Worm (Caenorhabditis elegans) whole organism, L1 larva: ENCODE measurements around the gene clec-168.

ENCODE experiments used
- C04F5.9 ChIP-seq: sonication (generic microtip); optimal IDR thresholded peaks from 2 replicates; lab custom pipeline; 2016; ENCODE audit warnings: missing genetic modification characterization, missing compliant biosample characterization
- F16B12.6 ChIP-seq: fragments of 150-350 bp; optimal IDR thresholded peaks from 2 replicates; lab custom pipeline; 2014; ENCODE audit warnings: missing biosample characterization, missing genetic modification characterization
- Y116A8C.19 ChIP-seq: sonication (generic microtip); optimal IDR thresholded peaks from 2 replicates; lab custom pipeline; 2016; ENCODE audit warnings: missing compliant biosample characterization, missing genetic modification characterization, borderline replicate concordance
- aly-2 ChIP-seq: fragments of 150-350 bp; optimal IDR thresholded peaks from 2 replicates; lab custom pipeline; 2014; ENCODE audit warnings: missing biosample characterization, missing genetic modification characterization
- ceh-82 ChIP-seq, 3 experiments: fragments of 150-350 bp in 1 of 3; sonication (generic microtip) in 2 of 3; optimal IDR thresholded peaks; 2 replicates each; lab custom pipeline; 2014 to 2017; ENCODE audit warnings: missing biosample characterization in 3 of 3, missing genetic modification characterization in 3 of 3
- dpl-1 ChIP-seq, 3 experiments: fragments of 150-350 bp in 2 of 3; sonication (generic microtip) in 1 of 3; optimal IDR thresholded peaks; 2 replicates each; lab custom pipeline; 2014 to 2017; ENCODE audit warnings: missing biosample characterization in 3 of 3, missing genetic modification characterization in 3 of 3, missing genetic modification reagents in 3 of 3
- dsc-1 ChIP-seq: sonication (generic microtip); optimal IDR thresholded peaks from 2 replicates; lab custom pipeline; 2016; ENCODE audit warnings: mild to moderate bottlenecking, missing genetic modification characterization, missing compliant biosample characterization
- efl-1 ChIP-seq, 4 experiments: fragments of 150-350 bp; optimal IDR thresholded peaks in 3 of 4; peaks in 1 of 4; 1 replicate in 1 of 4; 2 replicates in 3 of 4; lab custom pipeline; 2014; ENCODE audit warnings: missing biosample characterization in 2 of 4, missing genetic modification characterization in 2 of 4, missing genetic modification reagents in 2 of 4
- egl-13 ChIP-seq: sonication (generic microtip); optimal IDR thresholded peaks from 2 replicates; lab custom pipeline; 2016; ENCODE audit warnings: missing genotype, missing genetic modification reagents, missing genetic modification characterization, missing compliant biosample characterization
- elt-2 ChIP-seq: sonication (generic microtip); optimal IDR thresholded peaks from 2 replicates; lab custom pipeline; 2016; ENCODE audit warnings: missing genetic modification characterization, mild to moderate bottlenecking, inconsistent platforms, missing compliant biosample characterization, missing genetic modification reagents
- fkh-4 ChIP-seq: sonication (generic microtip); optimal IDR thresholded peaks from 2 replicates; lab custom pipeline; 2016; ENCODE audit warnings: missing compliant biosample characterization, missing genetic modification characterization, borderline replicate concordance
- fkh-8 ChIP-seq: sonication (generic microtip); optimal IDR thresholded peaks from 2 replicates; lab custom pipeline; 2016; ENCODE audit warnings: mild to moderate bottlenecking, missing genetic modification characterization, missing compliant biosample characterization
- hlh-17 ChIP-seq: fragments of 200-800 bp; sonication (Bioruptor generic); optimal IDR thresholded peaks from 2 replicates; lab custom pipeline; 2018; ENCODE audit warnings: missing genetic modification characterization, mild to moderate bottlenecking, missing compliant biosample characterization, moderate library complexity, borderline replicate concordance
- hlh-4 ChIP-seq: sonication (generic microtip); optimal IDR thresholded peaks from 2 replicates; lab custom pipeline; 2016; ENCODE audit warnings: mild to moderate bottlenecking, missing genetic modification characterization, missing compliant biosample characterization
- irx-1 ChIP-seq: sonication (generic microtip); optimal IDR thresholded peaks from 2 replicates; lab custom pipeline; 2016; ENCODE audit warnings: missing genetic modification characterization, missing compliant biosample characterization
- jun-1 ChIP-seq: fragments of 150-350 bp; optimal IDR thresholded peaks from 2 replicates; lab custom pipeline; 2014; ENCODE audit warnings: missing biosample characterization, missing genetic modification reagents, missing genetic modification characterization
- lin-13 ChIP-seq: fragments of 150-350 bp; optimal IDR thresholded peaks from 2 replicates; lab custom pipeline; 2014; ENCODE audit warnings: missing biosample characterization, missing genetic modification reagents, missing genetic modification characterization
- lin-14 ChIP-seq: fragments of 200-800 bp; sonication (Bioruptor generic); optimal IDR thresholded peaks from 2 replicates; lab custom pipeline; 2018; ENCODE audit warnings: mild to moderate bottlenecking, missing genetic modification characterization, moderate library complexity, missing compliant biosample characterization
- lin-35 ChIP-seq, 2 experiments: fragments of 150-350 bp; optimal IDR thresholded peaks; 2 replicates each; lab custom pipeline; 2014; ENCODE audit warnings: missing biosample characterization in 2 of 2, missing genetic modification characterization in 2 of 2, missing genetic modification reagents in 2 of 2
- lin-39 ChIP-seq: fragments of 150-350 bp; optimal IDR thresholded peaks from 2 replicates; lab custom pipeline; 2014; ENCODE audit warnings: missing biosample characterization, missing genetic modification reagents, missing genetic modification characterization
- lsy-2 ChIP-seq, 2 experiments: fragments of 150-350 bp; optimal IDR thresholded peaks; 2 replicates each; lab custom pipeline; 2014; ENCODE audit warnings: missing biosample characterization in 2 of 2, missing genetic modification characterization in 2 of 2
- mep-1 ChIP-seq: fragments of 150-350 bp; optimal IDR thresholded peaks from 2 replicates; lab custom pipeline; 2014; ENCODE audit warnings: missing biosample characterization, missing genetic modification characterization
- nhr-28 ChIP-seq: fragments of 150-350 bp; optimal IDR thresholded peaks from 2 replicates; lab custom pipeline; 2014; ENCODE audit warnings: missing biosample characterization, missing genetic modification characterization
- nhr-76 ChIP-seq: sonication (generic microtip); optimal IDR thresholded peaks from 2 replicates; lab custom pipeline; 2017; ENCODE audit warnings: missing biosample characterization, missing genetic modification characterization
- nhr-84 ChIP-seq: sonication (generic microtip); optimal IDR thresholded peaks from 2 replicates; lab custom pipeline; 2017; ENCODE audit warnings: missing biosample characterization, missing genetic modification characterization
- nhr-90 ChIP-seq: sonication (generic microtip); optimal IDR thresholded peaks from 2 replicates; lab custom pipeline; 2016; ENCODE audit warnings: mild to moderate bottlenecking, missing genetic modification characterization, missing compliant biosample characterization; ENCODE audit not compliant: poor library complexity
- pag-3 ChIP-seq: sonication (generic microtip); optimal IDR thresholded peaks from 2 replicates; lab custom pipeline; 2017; ENCODE audit warnings: missing genetic modification characterization, mild to moderate bottlenecking, missing compliant biosample characterization, antibody characterized with exemption, borderline replicate concordance; ENCODE audit not compliant: insufficient read depth
- pax-3 ChIP-seq: fragments of 200-800 bp; sonication (Bioruptor generic); optimal IDR thresholded peaks from 2 replicates; lab custom pipeline; 2018; ENCODE audit warnings: mild to moderate bottlenecking, missing genetic modification characterization, moderate library complexity, missing compliant biosample characterization
- rnt-1 ChIP-seq: sonication (generic microtip); optimal IDR thresholded peaks from 2 replicates; lab custom pipeline; 2016; ENCODE audit warnings: mild to moderate bottlenecking, missing genetic modification characterization, moderate library complexity, missing compliant biosample characterization
- skn-1 ChIP-seq: fragments of 150-350 bp; optimal IDR thresholded peaks from 2 replicates; lab custom pipeline; 2014; ENCODE audit warnings: missing biosample characterization, missing genetic modification characterization
- tbx-2 ChIP-seq: sonication (generic microtip); optimal IDR thresholded peaks from 2 replicates; lab custom pipeline; 2016; ENCODE audit warnings: missing genetic modification characterization, missing compliant biosample characterization
- unc-98 ChIP-seq: fragments of 200-800 bp; sonication (Bioruptor generic); IDR thresholded peaks from 2 replicates; pipeline ENCODE4 v1.3.6; 2022; ENCODE audit warnings: missing genetic modification characterization, missing compliant biosample characterization
- xbp-1 ChIP-seq: sonication (generic microtip); optimal IDR thresholded peaks from 2 replicates; lab custom pipeline; 2016; ENCODE audit warnings: missing genetic modification characterization, missing compliant biosample characterization

Gene clec-168

ce11 chrIV:1239686-1240085, 17.1 kb upstream of the clec-168 start, which contains the start of gene F38A1.8 (continued):
- TF ChIP-seq irx-1 (tag; lab: Kevin White, UChicago), result peak; percentile 25
- no peak for TF ChIP-seq fkh-8 (tag; lab: Kevin White, UChicago)
- no peak for TF ChIP-seq hlh-17 (GFP tag; lab: Kevin White, UChicago)
- no peak for TF ChIP-seq pag-3 (tag; lab: Kevin White, UChicago)
- peak; percentile 6 for TF ChIP-seq dsc-1 (tag; lab: Kevin White, UChicago)
- TF ChIP-seq nhr-90, result peak; percentile 40
- peak; percentile 39 for TF ChIP-seq lin-13 (GFP tag; lab: Kevin White, UChicago)
- TF ChIP-seq dpl-1 (GFP tag; optimal IDR thresholded peaks at IDR 0.05; lab: Kevin White, UChicago), result peak; percentile 91 to 95 (median 94)
- TF ChIP-seq mep-1 (tag; lab: Kevin White, UChicago), result peak; percentile 73
- TF ChIP-seq rnt-1 (tag; lab: Kevin White, UChicago), result peak; percentile 77
- no peak for TF ChIP-seq unc-98 (GFP tag; lab: Robert Waterston, UW)
- TF ChIP-seq skn-1 (tag; lab: Kevin White, UChicago), result peak; percentile 36
- TF ChIP-seq xbp-1 (tag; lab: Kevin White, UChicago), result peak; percentile 50
- TF ChIP-seq fkh-4 (tag; lab: Kevin White, UChicago), result no peak
- TF ChIP-seq tbx-2 (tag; lab: Kevin White, UChicago), result peak; percentile 61
- TF ChIP-seq C04F5.9, result peak; percentile 24
- TF ChIP-seq lin-35 (GFP tag; optimal IDR thresholded peaks at IDR 0.05; lab: Kevin White, UChicago), result peak; percentile 91 to 96
- TF ChIP-seq jun-1, result peak; percentile 27
- peak; percentile 93 for TF ChIP-seq F16B12.6 (tag; lab: Kevin White, UChicago)

ce11 chrIV:1243295-1243694, 13.5 kb upstream of the clec-168 start, which contains the start of gene F38A1.15:
Gene F38A1.15, minus strand, starts transcription at chrIV:1243395.
- TF ChIP-seq lin-39 (tag; lab: Kevin White, UChicago) (no peak), lsy-2 (tag; optimal IDR thresholded peaks at IDR 0.05; lab: Kevin White, UChicago) (no peak), elt-2 (tag; lab: Kevin White, UChicago) (no peak), nhr-28 (tag; lab: Kevin White, UChicago) (no peak), aly-2 (tag; lab: Kevin White, UChicago) (no peak), ceh-82 (tag; optimal IDR thresholded peaks at IDR 0.05; lab: Kevin White, UChicago) (no peak)

ce11 chrIV:1245244-1245643, 11.5 kb upstream of the clec-168 start, which contains the start of gene F38A1.9:
Gene F38A1.9, minus strand, starts transcription at chrIV:1245344.
- TF ChIP-seq efl-1 (optimal IDR thresholded peaks at IDR 0.05; lab: Kevin White, UChicago), result no peak
- peak in 1 of 2 experiments; percentile 65 for TF ChIP-seq efl-1 (GFP tag; optimal IDR thresholded peaks at IDR 0.05 in 1 of 2; lab: Kevin White, UChicago)
- TF ChIP-seq hlh-4, result no peak
- TF ChIP-seq, all 84 proteins: peak for 1

- TF ChIP-seq lin-14 (GFP tag; lab: Kevin White, UChicago) (no peak), Y116A8C.19 (no peak), pax-3 (tag; lab: Kevin White, UChicago) (no peak), elt-2 (tag; lab: Kevin White, UChicago) (peak; percentile 84), egl-13 (tag; lab: Kevin White, UChicago) (no peak), nhr-76 (tag; lab: Kevin White, UChicago) (no peak), nhr-84 (tag; lab: Kevin White, UChicago) (no peak)
Measured at ce11 chrIV:1246762-1247436, 9.9 kb upstream of the clec-168 start, which contains the start of the genes clec-165 and F38A1.11. Gene clec-165, minus strand, starts transcription at chrIV:1246886. Gene F38A1.11, plus strand, starts transcription at chrIV:1247386.
